Fruit fly (Drosophila melanogaster) Kc167 (cell line): ENCODE results near the gene CG34404.

ENCODE experiments used
- Sin3A ChIP-seq: fragments of >200 bp; optimal IDR thresholded peaks from 2 replicates; lab custom pipeline; 2018; ENCODE audit warnings: missing external identifiers
- h ChIP-seq: fragments of >200 bp; optimal IDR thresholded peaks from 3 replicates; lab custom pipeline; 2018; ENCODE audit warnings: missing external identifiers
- insv ChIP-seq: fragments of >200 bp; optimal IDR thresholded peaks from 3 replicates; lab custom pipeline; 2018; ENCODE audit warnings: missing external identifiers
- psq ChIP-seq: fragments of >200 bp; optimal IDR thresholded peaks from 2 replicates; lab custom pipeline; 2017; ENCODE audit warnings: missing external identifiers

DNA sequence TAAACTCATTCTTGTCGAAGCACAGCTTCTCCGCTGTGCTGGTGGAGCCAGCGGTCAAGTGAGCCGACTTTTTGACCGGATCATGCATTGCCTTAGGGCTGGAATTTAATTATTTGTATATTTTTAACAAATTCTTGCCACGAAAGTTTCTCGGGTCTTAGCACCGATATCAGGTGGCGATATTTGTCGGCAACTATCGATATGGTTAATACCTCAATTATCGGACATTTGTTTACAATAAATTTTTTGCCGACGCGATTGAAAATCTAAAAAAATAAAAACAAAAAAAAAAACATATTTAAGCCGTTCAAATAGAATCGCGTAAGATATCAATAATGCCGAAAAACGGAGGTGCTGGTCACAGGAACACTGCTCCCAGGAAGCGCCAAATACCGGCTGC lies 6.0 kb downstream of the CG34404 start, which contains the start of the genes Cog2 and Trax:
- TF ChIP-seq insv (lab: Kevin White, UChicago): no peak
- no peak for TF ChIP-seq h (lab: Kevin White, UChicago)
- TF ChIP-seq psq (lab: Kevin White, UChicago): no peak
- no peak for TF ChIP-seq Sin3A (lab: Kevin White, UChicago)
